Worm (Caenorhabditis elegans) whole organism, L2 larva: Measurements from ENCODE around the gene srv-25.

Experiments
- Y55F3AM.14 ChIP-seq: fragments of 200-800 bp; sonication (Bioruptor generic); optimal IDR thresholded peaks from 2 replicates; lab custom pipeline; 2018; ENCODE audit warnings: mild to moderate bottlenecking, missing genetic modification characterization, missing compliant biosample characterization
- alr-1 ChIP-seq: fragments of 150-350 bp; optimal IDR thresholded peaks from 2 replicates; lab custom pipeline; 2014; ENCODE audit warnings: missing biosample characterization, missing genetic modification characterization
- crh-2 ChIP-seq: sonication (generic microtip); optimal IDR thresholded peaks from 2 replicates; lab custom pipeline; 2017; ENCODE audit warnings: missing biosample characterization, missing genetic modification characterization
- egl-27 ChIP-seq: sonication (generic microtip); optimal IDR thresholded peaks from 3 replicates; lab custom pipeline; 2017; ENCODE audit warnings: missing biosample characterization, missing genetic modification reagents, missing genetic modification characterization
- lsy-2 ChIP-seq, 2 experiments: fragments of 150-350 bp in 1 of 2; sonication (generic microtip) in 1 of 2; optimal IDR thresholded peaks; 2 replicates each; lab custom pipeline; 2014 to 2017; ENCODE audit warnings: missing biosample characterization in 2 of 2, missing genetic modification characterization in 2 of 2
- nhr-10 ChIP-seq: sonication (generic microtip); optimal IDR thresholded peaks from 2 replicates; lab custom pipeline; 2017; ENCODE audit warnings: missing biosample characterization, missing genetic modification characterization
- nhr-11 ChIP-seq: fragments of 150-350 bp; optimal IDR thresholded peaks from 2 replicates; lab custom pipeline; 2014; ENCODE audit warnings: missing biosample characterization, missing genetic modification characterization
- nhr-237 ChIP-seq: fragments of 150-350 bp; optimal IDR thresholded peaks from 2 replicates; lab custom pipeline; 2014; ENCODE audit warnings: missing biosample characterization, missing genetic modification characterization
- nhr-25 ChIP-seq: fragments of 150-350 bp; sonication (generic microtip); optimal IDR thresholded peaks from 3 replicates; lab custom pipeline; 2014; ENCODE audit warnings: missing biosample characterization, missing genetic modification characterization
- nhr-77 ChIP-seq: fragments of 150-350 bp; optimal IDR thresholded peaks from 2 replicates; lab custom pipeline; 2014; ENCODE audit warnings: missing biosample characterization, missing genetic modification characterization
- sem-4 ChIP-seq: fragments of 150-350 bp; optimal IDR thresholded peaks from 2 replicates; lab custom pipeline; 2014; ENCODE audit warnings: missing biosample characterization, missing genetic modification reagents, missing genetic modification characterization
- skn-1 ChIP-seq: sonication (generic microtip); optimal IDR thresholded peaks from 2 replicates; lab custom pipeline; 2017; ENCODE audit warnings: missing biosample characterization, missing genetic modification characterization
- snpc-4 ChIP-seq: fragments of 150-350 bp; optimal IDR thresholded peaks from 2 replicates; lab custom pipeline; 2014; ENCODE audit warnings: missing biosample characterization, missing genetic modification characterization
- ztf-4 ChIP-seq: fragments of 150-350 bp; optimal IDR thresholded peaks from 2 replicates; lab custom pipeline; 2014; ENCODE audit warnings: missing biosample characterization, missing genetic modification characterization

DNA sequence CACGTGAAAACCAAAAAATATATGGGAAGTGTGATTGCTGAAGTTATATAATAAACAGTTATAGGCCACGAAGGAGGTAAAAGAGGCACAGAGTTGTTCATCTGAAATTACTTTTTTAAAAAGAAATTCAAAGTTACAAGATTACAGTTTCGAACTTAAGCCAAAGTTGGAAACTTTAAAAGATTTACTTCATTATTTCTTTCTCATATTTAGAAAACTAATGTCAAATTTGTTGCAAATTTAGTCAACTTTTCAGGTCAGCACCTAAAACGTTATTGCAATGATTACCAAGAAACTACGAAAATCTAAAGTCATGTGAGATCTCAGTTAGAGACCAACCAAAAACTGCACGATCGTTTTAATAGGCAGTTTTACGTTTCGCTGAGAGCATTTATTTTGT, at the start of gene srv-25:
- no peak for TF ChIP-seq nhr-77
- TF ChIP-seq crh-2 (tag; lab: Kevin White, UChicago) = no peak
- TF ChIP-seq snpc-4 = no peak
- no peak for TF ChIP-seq sem-4 (tag; lab: Kevin White, UChicago)
- TF ChIP-seq skn-1 (tag; lab: Kevin White, UChicago) = no peak
- no peak for TF ChIP-seq nhr-10 (tag; lab: Kevin White, UChicago)
- no peak for TF ChIP-seq nhr-11 (tag; lab: Kevin White, UChicago)
- TF ChIP-seq ztf-4 (tag; lab: Kevin White, UChicago) = no peak
- TF ChIP-seq nhr-25 (tag; lab: Kevin White, UChicago) = no peak
- TF ChIP-seq lsy-2 (tag; optimal IDR thresholded peaks at IDR 0.05; lab: Kevin White, UChicago) = no peak
- TF ChIP-seq Y55F3AM.14 = no peak
- no peak for TF ChIP-seq nhr-237 (tag; lab: Kevin White, UChicago)
- no peak for TF ChIP-seq alr-1 (tag; lab: Kevin White, UChicago)
- TF ChIP-seq egl-27 (tag; lab: Kevin White, UChicago) = no peak
